Worm (Caenorhabditis elegans) whole organism, L4 larva: ENCODE data around the gene C04G6.2.

ENCODE experiments used
- Y5F2A.4 ChIP-seq: fragments of 200-800 bp; sonication (Bioruptor generic); optimal IDR thresholded peaks from 2 replicates; lab custom pipeline; 2018; ENCODE audit warnings: mild to moderate bottlenecking, missing genetic modification characterization, missing compliant biosample characterization
- ama-1 ChIP-seq: fragments of 150-350 bp; optimal IDR thresholded peaks from 2 replicates; lab custom pipeline; 2014; ENCODE audit warnings: inconsistent platforms, mixed read lengths
- lsy-2 ChIP-seq, 2 experiments: fragments of 150-350 bp in 1 of 2; sonication (generic microtip) in 1 of 2; optimal IDR thresholded peaks; 2 replicates each; lab custom pipeline; 2014 to 2017; ENCODE audit warnings: missing biosample characterization in 2 of 2, missing genetic modification characterization in 2 of 2
- mxl-3 ChIP-seq: fragments of 200-800 bp; sonication (Bioruptor generic); optimal IDR thresholded peaks from 2 replicates; lab custom pipeline; 2018; ENCODE audit warnings: mild to moderate bottlenecking, missing genetic modification characterization, missing compliant biosample characterization
- nhr-76 ChIP-seq: fragments of 150-350 bp; optimal IDR thresholded peaks from 2 replicates; lab custom pipeline; 2014; ENCODE audit warnings: missing biosample characterization, missing genetic modification characterization
- nhr-77 ChIP-seq: fragments of 150-350 bp; optimal IDR thresholded peaks from 2 replicates; lab custom pipeline; 2014; ENCODE audit warnings: missing biosample characterization, missing genetic modification characterization
- pqm-1 ChIP-seq: sonication (generic microtip); optimal IDR thresholded peaks from 2 replicates; lab custom pipeline; 2017; ENCODE audit warnings: missing biosample characterization, missing genetic modification characterization
- spr-3 ChIP-seq: fragments of 200-800 bp; sonication (Bioruptor generic); optimal IDR thresholded peaks from 2 replicates; lab custom pipeline; 2018; ENCODE audit warnings: mild to moderate bottlenecking, missing genetic modification characterization, missing compliant biosample characterization
- zfp-2 ChIP-seq: sonication (generic microtip); optimal IDR thresholded peaks from 2 replicates; lab custom pipeline; 2016; ENCODE audit warnings: mild to moderate bottlenecking, missing genetic modification characterization, missing compliant biosample characterization

ce11 chrII:5103189-5103588 is 10.2 kb downstream of the C04G6.2 start:
- TF ChIP-seq spr-3 (GFP tag; lab: Kevin White, UChicago), result no peak
- no peak for TF ChIP-seq ama-1 (lab: Kevin White, UChicago)
- TF ChIP-seq lsy-2 (tag; optimal IDR thresholded peaks at IDR 0.05; lab: Kevin White, UChicago), result no peak
- no peak for TF ChIP-seq mxl-3 (GFP tag; lab: Kevin White, UChicago)
- no peak for TF ChIP-seq Y5F2A.4 (GFP tag; lab: Kevin White, UChicago)
- TF ChIP-seq zfp-2 (tag; lab: Kevin White, UChicago), result no peak
- no peak for TF ChIP-seq pqm-1 (tag; lab: Kevin White, UChicago)
- no peak for TF ChIP-seq nhr-76 (tag; lab: Kevin White, UChicago)
- TF ChIP-seq nhr-77 (tag; lab: Kevin White, UChicago), result no peak
